Worm (Caenorhabditis elegans): Measurements from ENCODE around the gene eat-3.

ce11 chrII:9319058-9319915 lies 5.4 kb upstream of the eat-3 start, which contains the start of the genes csa-1 and wdfy-2:
- TF ChIP-seq odd-2 (tag; optimal IDR thresholded peaks at IDR 0.05) (no peak), pqm-1 (tag; optimal IDR thresholded peaks at IDR 0.05) (no peak), pha-4 (tag; optimal IDR thresholded peaks at IDR 0.05) (no peak), hlh-6 (tag; optimal IDR thresholded peaks at IDR 0.05) (no peak), tbx-2 (tag; optimal IDR thresholded peaks at IDR 0.05) (no peak), Y22D7AL.16 (tag; optimal IDR thresholded peaks at IDR 0.05) (no peak), ama-1 (optimal IDR thresholded peaks at IDR 0.05) (no peak), nhr-11 (tag; optimal IDR thresholded peaks at IDR 0.05) (no peak), dmd-4 (tag; optimal IDR thresholded peaks at IDR 0.05; ENCODE audit: borderline replicate concordance) (no peak), ceh-6 (GFP tag; optimal IDR thresholded peaks at IDR 0.05) (no peak)

Measured in whole organism, late embryonic.